Worm (Caenorhabditis elegans) whole organism, late embryonic: Measurements from ENCODE around the gene glit-1.

Experiments used
- C38D4.7 ChIP-seq: fragments of 200-800 bp; sonication (Bioruptor generic); optimal IDR thresholded peaks from 2 replicates; lab custom pipeline; 2018; ENCODE audit warnings: mild to moderate bottlenecking, missing genetic modification characterization, moderate library complexity, missing compliant biosample characterization
- F13H6.1 ChIP-seq: sonication (generic microtip); optimal IDR thresholded peaks from 2 replicates; lab custom pipeline; 2016; ENCODE audit warnings: missing genetic modification characterization, missing compliant biosample characterization
- K02D7.2 ChIP-seq: sonication (generic microtip); optimal IDR thresholded peaks from 2 replicates; lab custom pipeline; 2017; ENCODE audit warnings: mild to moderate bottlenecking, missing genetic modification characterization, missing compliant biosample characterization
- K09A11.1 ChIP-seq: sonication (generic microtip); optimal IDR thresholded peaks from 2 replicates; lab custom pipeline; 2017; ENCODE audit warnings: antibody characterized with exemption, mild to moderate bottlenecking, missing genetic modification characterization, missing compliant biosample characterization; ENCODE audit not compliant: insufficient read depth
- T23F11.4 ChIP-seq: fragments of 200-800 bp; sonication (Bioruptor generic); optimal IDR thresholded peaks from 2 replicates; lab custom pipeline; 2018; ENCODE audit warnings: mild to moderate bottlenecking, missing genetic modification characterization, missing compliant biosample characterization
- Y22D7AL.16 ChIP-seq: sonication (generic microtip); optimal IDR thresholded peaks from 2 replicates; lab custom pipeline; 2016; ENCODE audit warnings: missing genetic modification characterization, missing compliant biosample characterization
- ahr-1 ChIP-seq: sonication (generic microtip); optimal IDR thresholded peaks from 2 replicates; lab custom pipeline; 2016; ENCODE audit warnings: missing genetic modification characterization, missing compliant biosample characterization
- ama-1 ChIP-seq: fragments of 150-350 bp; optimal IDR thresholded peaks from 2 replicates; lab custom pipeline; 2014
- ceh-14 ChIP-seq: sonication (generic microtip); optimal IDR thresholded peaks from 2 replicates; lab custom pipeline; 2016; ENCODE audit warnings: missing genotype, missing genetic modification characterization, missing compliant biosample characterization
- ceh-19 ChIP-seq: fragments of 200-800 bp; sonication (Bioruptor generic); optimal IDR thresholded peaks from 2 replicates; lab custom pipeline; 2018; ENCODE audit warnings: mild to moderate bottlenecking, missing genetic modification characterization, missing compliant biosample characterization
- ceh-2 ChIP-seq: sonication (generic microtip); optimal IDR thresholded peaks from 2 replicates; lab custom pipeline; 2016; ENCODE audit warnings: missing genotype, missing genetic modification characterization, missing compliant biosample characterization
- ceh-30 ChIP-seq: fragments of 150-350 bp; optimal IDR thresholded peaks from 2 replicates; lab custom pipeline; 2014; ENCODE audit warnings: missing biosample characterization, missing genetic modification characterization
- ceh-45 ChIP-seq: fragments of 200-800 bp; sonication (Bioruptor generic); IDR thresholded peaks from 2 replicates; pipeline ENCODE4 v1.3.6; 2022; ENCODE audit warnings: missing genetic modification reagents, missing genetic modification characterization, missing compliant biosample characterization
- ceh-48 ChIP-seq: sonication (generic microtip); optimal IDR thresholded peaks from 2 replicates; lab custom pipeline; 2016; ENCODE audit warnings: missing genetic modification characterization, inconsistent platforms, missing compliant biosample characterization
- ceh-6 ChIP-seq: fragments of 200-800 bp; sonication (Bioruptor generic); optimal IDR thresholded peaks from 2 replicates; lab custom pipeline; 2018; ENCODE audit warnings: mild to moderate bottlenecking, missing genetic modification characterization, missing compliant biosample characterization
- ceh-9 ChIP-seq: sonication (generic microtip); optimal IDR thresholded peaks from 2 replicates; lab custom pipeline; 2016; ENCODE audit warnings: mild to moderate bottlenecking, missing genetic modification characterization, inconsistent platforms, missing compliant biosample characterization
- che-1 ChIP-seq: sonication (generic microtip); optimal IDR thresholded peaks from 2 replicates; lab custom pipeline; 2016; ENCODE audit warnings: mild to moderate bottlenecking, missing genetic modification characterization, missing compliant biosample characterization
- dmd-4 ChIP-seq: sonication (generic microtip); optimal IDR thresholded peaks from 2 replicates; lab custom pipeline; 2016; ENCODE audit warnings: borderline replicate concordance, missing genetic modification characterization, missing compliant biosample characterization
- dve-1 ChIP-seq: sonication (generic microtip); optimal IDR thresholded peaks from 2 replicates; lab custom pipeline; 2017; ENCODE audit warnings: antibody characterized with exemption, mild to moderate bottlenecking, missing genetic modification characterization, missing compliant biosample characterization
- elt-2 ChIP-seq: sonication (generic microtip); optimal IDR thresholded peaks from 2 replicates; lab custom pipeline; 2016; ENCODE audit warnings: missing genetic modification reagents, missing genetic modification characterization, missing compliant biosample characterization
- elt-4 ChIP-seq: sonication (generic microtip); optimal IDR thresholded peaks from 2 replicates; lab custom pipeline; 2016; ENCODE audit warnings: missing genetic modification characterization, missing compliant biosample characterization
- ets-4 ChIP-seq: sonication (generic microtip); optimal IDR thresholded peaks from 2 replicates; lab custom pipeline; 2016; ENCODE audit warnings: missing genetic modification characterization, missing compliant biosample characterization
- eyg-1 ChIP-seq: sonication (generic microtip); optimal IDR thresholded peaks from 2 replicates; lab custom pipeline; 2016; ENCODE audit warnings: missing genotype, missing genetic modification characterization, missing compliant biosample characterization
- fax-1 ChIP-seq: sonication (generic microtip); optimal IDR thresholded peaks from 2 replicates; lab custom pipeline; 2016; ENCODE audit warnings: missing genotype, missing genetic modification characterization, missing compliant biosample characterization
- fkh-6 ChIP-seq: sonication (generic microtip); optimal IDR thresholded peaks from 2 replicates; lab custom pipeline; 2016; ENCODE audit warnings: missing genetic modification characterization, missing compliant biosample characterization
- gmeb-2 ChIP-seq: sonication (generic microtip); optimal IDR thresholded peaks from 2 replicates; lab custom pipeline; 2016; ENCODE audit warnings: missing genetic modification characterization, inconsistent platforms, missing compliant biosample characterization
- hlh-13 ChIP-seq: fragments of 200-800 bp; sonication (Bioruptor generic); optimal IDR thresholded peaks from 2 replicates; lab custom pipeline; 2018; ENCODE audit warnings: mild to moderate bottlenecking, missing genetic modification characterization, missing compliant biosample characterization
- hlh-15 ChIP-seq: sonication (generic microtip); optimal IDR thresholded peaks from 2 replicates; lab custom pipeline; 2016; ENCODE audit warnings: missing genetic modification characterization, missing compliant biosample characterization
- hlh-6 ChIP-seq: sonication (generic microtip); optimal IDR thresholded peaks from 2 replicates; lab custom pipeline; 2016; ENCODE audit warnings: missing genotype, missing genetic modification characterization, missing compliant biosample characterization
- hlh-8 ChIP-seq: sonication (generic microtip); optimal IDR thresholded peaks from 2 replicates; lab custom pipeline; 2016; ENCODE audit warnings: missing genotype, missing genetic modification characterization, missing compliant biosample characterization
- lin-11 ChIP-seq: fragments of 200-800 bp; sonication (Bioruptor generic); optimal IDR thresholded peaks from 2 replicates; lab custom pipeline; 2018; ENCODE audit warnings: mild to moderate bottlenecking, missing genetic modification characterization, missing compliant biosample characterization
- nfya-1 ChIP-seq: sonication (generic microtip); optimal IDR thresholded peaks from 2 replicates; lab custom pipeline; 2017; ENCODE audit warnings: missing genetic modification characterization, mild to moderate bottlenecking, missing compliant biosample characterization, antibody characterized with exemption, moderate library complexity
- nhr-232 ChIP-seq: sonication (generic microtip); optimal IDR thresholded peaks from 2 replicates; lab custom pipeline; 2016; ENCODE audit warnings: missing genetic modification characterization, missing compliant biosample characterization
- npax-4 ChIP-seq: sonication (generic microtip); optimal IDR thresholded peaks from 2 replicates; lab custom pipeline; 2016; ENCODE audit warnings: missing genetic modification characterization, missing compliant biosample characterization
- pax-1 ChIP-seq: fragments of 150-350 bp; optimal IDR thresholded peaks from 2 replicates; lab custom pipeline; 2014; ENCODE audit warnings: missing biosample characterization, missing genetic modification characterization
- pha-2 ChIP-seq: sonication (generic microtip); optimal IDR thresholded peaks from 2 replicates; lab custom pipeline; 2017; ENCODE audit warnings: mild to moderate bottlenecking, missing genetic modification characterization, missing compliant biosample characterization
- pha-4 ChIP-seq: fragments of 150-350 bp; optimal IDR thresholded peaks from 2 replicates; lab custom pipeline; 2018; ENCODE audit warnings: missing biosample characterization, missing genetic modification reagents, missing genetic modification characterization
- pqm-1 ChIP-seq: sonication (generic microtip); optimal IDR thresholded peaks from 2 replicates; lab custom pipeline; 2016; ENCODE audit warnings: missing genetic modification characterization, missing compliant biosample characterization
- rnt-1 ChIP-seq: sonication (generic microtip); optimal IDR thresholded peaks from 2 replicates; lab custom pipeline; 2016; ENCODE audit warnings: missing genetic modification characterization, missing compliant biosample characterization
- sdc-2 ChIP-seq: sonication (generic microtip); optimal IDR thresholded peaks from 2 replicates; lab custom pipeline; 2016; ENCODE audit warnings: missing genotype, missing genetic modification characterization, missing compliant biosample characterization
- sox-4 ChIP-seq: sonication (generic microtip); optimal IDR thresholded peaks from 2 replicates; lab custom pipeline; 2017; ENCODE audit warnings: mild to moderate bottlenecking, missing genetic modification characterization, inconsistent platforms, missing compliant biosample characterization
- syd-9 ChIP-seq: sonication (generic microtip); optimal IDR thresholded peaks from 2 replicates; lab custom pipeline; 2016; ENCODE audit warnings: mild to moderate bottlenecking, missing genetic modification characterization, moderate library complexity, missing compliant biosample characterization
- tbx-2 ChIP-seq: sonication (generic microtip); optimal IDR thresholded peaks from 2 replicates; lab custom pipeline; 2016; ENCODE audit warnings: missing genetic modification characterization, missing compliant biosample characterization
- tbx-7 ChIP-seq: sonication (generic microtip); optimal IDR thresholded peaks from 2 replicates; lab custom pipeline; 2016; ENCODE audit warnings: missing genotype, missing genetic modification characterization, missing compliant biosample characterization
- unc-3 ChIP-seq, 2 experiments: fragments of 200-800 bp in 1 of 2; sonication (Bioruptor generic) in 1 of 2; sonication (generic microtip) in 1 of 2; conservative IDR thresholded peaks in 1 of 2; optimal IDR thresholded peaks in 1 of 2; 2 replicates each; pipeline versions ENCODE4 v1.3.6 to Lab custom; 2016 to 2022; ENCODE audit warnings: missing compliant biosample characterization in 2 of 2, missing genetic modification characterization in 2 of 2, missing genetic modification reagents in 1 of 2
- unc-55 ChIP-seq: sonication (generic microtip); optimal IDR thresholded peaks from 2 replicates; lab custom pipeline; 2017; ENCODE audit warnings: missing biosample characterization, missing genetic modification reagents, missing genetic modification characterization
- unc-86 ChIP-seq: sonication (generic microtip); optimal IDR thresholded peaks from 2 replicates; lab custom pipeline; 2016; ENCODE audit warnings: missing genetic modification characterization, missing compliant biosample characterization
- zip-5 ChIP-seq: sonication (generic microtip); optimal IDR thresholded peaks from 2 replicates; lab custom pipeline; 2016; ENCODE audit warnings: missing genetic modification characterization, missing compliant biosample characterization

Gene glit-1

ce11 chrX:4706755-4707226 lies 5.3 kb upstream of the glit-1 start, which contains the start of gene dhhc-10 (continued):
- TF ChIP-seq hlh-6 (tag; lab: Kevin White, UChicago) (no peak), pax-1 (tag; lab: Kevin White, UChicago) (no peak), hlh-15 (tag; lab: Kevin White, UChicago) (no peak), unc-55 (GFP tag; lab: Kevin White, UChicago) (peak; percentile 93), unc-3 (GFP tag; conservative IDR thresholded peaks at IDR 0.05; lab: Robert Waterston, UW) (no peak), unc-3 (tag; optimal IDR thresholded peaks at IDR 0.05; lab: Kevin White, UChicago) (no peak), npax-4 (no peak), elt-4 (no peak), tbx-2 (peak; percentile 45), ceh-19 (GFP tag; lab: Kevin White, UChicago) (no peak), rnt-1 (no peak), K02D7.2 (tag; lab: Kevin White, UChicago) (no peak), fkh-6 (tag; lab: Kevin White, UChicago) (no peak), gmeb-2 (tag; lab: Kevin White, UChicago) (no peak), F13H6.1 (tag; lab: Kevin White, UChicago) (no peak), K09A11.1 (no peak), nfya-1 (tag; lab: Kevin White, UChicago) (peak; percentile 36), nhr-232 (tag; lab: Kevin White, UChicago) (no peak), hlh-8 (tag; lab: Kevin White, UChicago) (no peak), unc-86 (tag; lab: Kevin White, UChicago) (no peak), ama-1 (no peak), ets-4 (no peak), ceh-48 (tag; lab: Kevin White, UChicago) (peak; percentile 59), ceh-45 (no peak), T23F11.4 (GFP tag; lab: Kevin White, UChicago) (no peak), C38D4.7 (no peak), hlh-13 (GFP tag; lab: Kevin White, UChicago) (no peak), Y22D7AL.16 (tag; lab: Kevin White, UChicago) (no peak), dve-1 (tag; lab: Kevin White, UChicago) (peak; percentile 40), pha-4 (tag; lab: Kevin White, UChicago) (no peak), ceh-2 (tag; lab: Kevin White, UChicago) (no peak), che-1 (tag; lab: Kevin White, UChicago) (no peak), fax-1 (tag; lab: Kevin White, UChicago) (no peak), ceh-14 (tag; lab: Kevin White, UChicago) (no peak), lin-11 (tag; lab: Kevin White, UChicago) (no peak), sox-4 (tag; lab: Kevin White, UChicago) (no peak), pqm-1 (tag; lab: Kevin White, UChicago) (no peak), tbx-7 (tag; lab: Kevin White, UChicago) (no peak), elt-2 (tag; lab: Kevin White, UChicago) (peak; percentile 46), syd-9 (tag; lab: Kevin White, UChicago) (no peak), ahr-1 (tag; lab: Kevin White, UChicago) (no peak), zip-5 (tag; lab: Kevin White, UChicago) (no peak), ceh-9 (tag; lab: Kevin White, UChicago) (no peak), pha-2 (tag; lab: Kevin White, UChicago) (peak; percentile 34), ceh-6 (no peak), ceh-30 (tag; lab: Kevin White, UChicago) (no peak), eyg-1 (tag; lab: Kevin White, UChicago) (no peak), sdc-2 (tag; lab: Kevin White, UChicago) (no peak), dmd-4 (tag; lab: Kevin White, UChicago) (no peak)
